Worm (Caenorhabditis elegans): ENCODE results near the gene srsx-22.
"Not testable (repeated sequence)": the region's sequence is repeated elsewhere in the genome, so short reads cannot be mapped to it uniquely, and the experiment has no call there.

ce11 chrV:8340924-8341323 lies 10.5 kb upstream of the srsx-22 start, which contains the start of gene C08D8.7:
- TF ChIP-seq bed-3 (GFP tag; optimal IDR thresholded peaks at IDR 0.05); lsy-2 (tag; optimal IDR thresholded peaks at IDR 0.05); lin-13 (tag; optimal IDR thresholded peaks at IDR 0.05); blmp-1 (tag; optimal IDR thresholded peaks at IDR 0.05); sptf-1 (tag; optimal IDR thresholded peaks at IDR 0.05); ceh-83 (GFP tag; optimal IDR thresholded peaks at IDR 0.05); lin-32 (GFP tag; optimal IDR thresholded peaks at IDR 0.05): not testable (repeated sequence)

Data from whole organism, mixed stage, embryonic.